Fruit fly (Drosophila melanogaster) whole organism, prepupa: ENCODE results near the gene Las.

Source experiments
- CG10669 ChIP-seq: fragments of 200-800 bp; sonication (Bioruptor generic); optimal IDR thresholded peaks from 3 replicates; lab custom pipeline; 2018; ENCODE audit warnings: missing biosample characterization, mild to moderate bottlenecking, missing genetic modification characterization, moderate library complexity
- CG11902 ChIP-seq: fragments of 200-800 bp; sonication (Bioruptor generic); optimal IDR thresholded peaks from 3 replicates; lab custom pipeline; 2016; ENCODE audit warnings: missing biosample characterization, missing genetic modification characterization
- CG15336 ChIP-seq: fragments of 200-800 bp; sonication (Bioruptor generic); IDR thresholded peaks from 2 replicates; pipeline ENCODE4 v1.3.6; 2022; ENCODE audit warnings: missing biosample characterization, missing genetic modification characterization
- CG3032 ChIP-seq: fragments of 200-800 bp; optimal IDR thresholded peaks from 2 replicates; lab custom pipeline; 2019; ENCODE audit warnings: missing biosample characterization, mild to moderate bottlenecking, missing genetic modification characterization, moderate library complexity
- CG31627 ChIP-seq: fragments of 200-800 bp; sonication (Bioruptor generic); optimal IDR thresholded peaks from 3 replicates; lab custom pipeline; 2016; ENCODE audit warnings: missing biosample characterization, missing genetic modification characterization
- CG32006 ChIP-seq: fragments of 200-800 bp; sonication (Bioruptor generic); optimal IDR thresholded peaks from 3 replicates; lab custom pipeline; 2017; ENCODE audit warnings: missing biosample characterization, mild to moderate bottlenecking, missing genetic modification characterization
- CG6163 ChIP-seq: fragments of 200-800 bp; sonication (Bioruptor generic); IDR thresholded peaks from 3 replicates; pipeline ENCODE4 v1.3.6; 2022; ENCODE audit warnings: missing biosample characterization, missing genetic modification characterization
- CG6808 ChIP-seq: fragments of 200-800 bp; sonication (Bioruptor generic); optimal IDR thresholded peaks from 3 replicates; lab custom pipeline; 2017; ENCODE audit warnings: missing biosample characterization, missing genetic modification characterization, mild to moderate bottlenecking, moderate library complexity, missing genetic modification reagents
- CG6854 ChIP-seq: fragments of 200-800 bp; sonication (Bioruptor generic); optimal IDR thresholded peaks from 2 replicates; lab custom pipeline; 2017; ENCODE audit warnings: missing biosample characterization, mild to moderate bottlenecking, missing genetic modification characterization
- CG7368 ChIP-seq: fragments of 200-800 bp; sonication (Bioruptor generic); optimal IDR thresholded peaks from 3 replicates; lab custom pipeline; 2016; ENCODE audit warnings: missing biosample characterization, missing genetic modification characterization
- CG8632 ChIP-seq: fragments of 200-800 bp; sonication (Bioruptor generic); optimal IDR thresholded peaks from 3 replicates; lab custom pipeline; 2016; ENCODE audit warnings: missing biosample characterization, missing genetic modification characterization
- CG9139 ChIP-seq: fragments of 200-800 bp; sonication (Bioruptor generic); optimal IDR thresholded peaks from 3 replicates; lab custom pipeline; 2017; ENCODE audit warnings: missing biosample characterization, mild to moderate bottlenecking, missing genetic modification characterization
- Eip75B ChIP-seq: fragments of 200-800 bp; sonication (Bioruptor generic); optimal IDR thresholded peaks from 3 replicates; lab custom pipeline; 2016; ENCODE audit warnings: missing biosample characterization, missing genetic modification characterization
- Eip78C ChIP-seq: fragments of 200-800 bp; sonication (Bioruptor generic); peaks from one replicate; lab custom pipeline; 2016; ENCODE audit warnings: missing biosample characterization, missing genetic modification characterization
- Eip93F ChIP-seq: fragments of 200-800 bp; sonication (Bioruptor generic); optimal IDR thresholded peaks from 2 replicates; lab custom pipeline; 2016; ENCODE audit warnings: missing biosample characterization, mild to moderate bottlenecking, missing genetic modification characterization
- Ets96B ChIP-seq: fragments of 200-800 bp; optimal IDR thresholded peaks from 2 replicates; lab custom pipeline; 2019; ENCODE audit warnings: missing biosample characterization, mild to moderate bottlenecking, missing genetic modification characterization, moderate library complexity
- Gug ChIP-seq: fragments of 200-800 bp; sonication (Bioruptor generic); IDR thresholded peaks from 2 replicates; pipeline ENCODE4 v1.3.6; 2022; ENCODE audit warnings: missing biosample characterization, missing genetic modification characterization
- Hr38 ChIP-seq: sonication (Bioruptor generic); optimal IDR thresholded peaks from 2 replicates; lab custom pipeline; 2016; ENCODE audit warnings: missing biosample characterization, missing genetic modification characterization
- Hr4 ChIP-seq: fragments of 200-800 bp; sonication (Bioruptor generic); optimal IDR thresholded peaks from 3 replicates; lab custom pipeline; 2016; ENCODE audit warnings: missing biosample characterization, missing genetic modification characterization
- Met ChIP-seq: fragments of 200-800 bp; sonication (Bioruptor generic); optimal IDR thresholded peaks from 3 replicates; lab custom pipeline; 2016; ENCODE audit warnings: missing biosample characterization, missing genetic modification characterization
- OdsH ChIP-seq: fragments of 200-800 bp; sonication (Bioruptor generic); optimal IDR thresholded peaks from 3 replicates; lab custom pipeline; 2016; ENCODE audit warnings: missing biosample characterization, missing genetic modification characterization
- Sox14 ChIP-seq: fragments of 200-800 bp; sonication (Bioruptor generic); optimal IDR thresholded peaks from 3 replicates; lab custom pipeline; 2016; ENCODE audit warnings: missing biosample characterization, missing genetic modification characterization
- Sox15 ChIP-seq: fragments of 200-800 bp; sonication (Bioruptor generic); optimal IDR thresholded peaks from 3 replicates; lab custom pipeline; 2016; ENCODE audit warnings: missing biosample characterization, missing genetic modification characterization
- achi ChIP-seq: fragments of 200-800 bp; sonication (Bioruptor generic); optimal IDR thresholded peaks from 3 replicates; lab custom pipeline; 2016; ENCODE audit warnings: missing biosample characterization, missing genetic modification characterization
- acj6 ChIP-seq: fragments of 200-800 bp; sonication (Bioruptor generic); optimal IDR thresholded peaks from 3 replicates; lab custom pipeline; 2016; ENCODE audit warnings: missing biosample characterization, missing genetic modification characterization
- cyc ChIP-seq: fragments of 200-800 bp; sonication (Bioruptor generic); optimal IDR thresholded peaks from 3 replicates; lab custom pipeline; 2016; ENCODE audit warnings: missing biosample characterization, missing genetic modification characterization
- dsx ChIP-seq: fragments of 200-800 bp; optimal IDR thresholded peaks from 3 replicates; lab custom pipeline; 2019; ENCODE audit warnings: missing biosample characterization, mild to moderate bottlenecking, missing genetic modification characterization, moderate library complexity; ENCODE audit not compliant: poor library complexity, severe bottlenecking
- eg ChIP-seq: fragments of 200-800 bp; sonication (Bioruptor generic); IDR thresholded peaks from 3 replicates; pipeline ENCODE4 v1.3.6; 2022; ENCODE audit warnings: missing biosample characterization, missing genetic modification characterization
- esn ChIP-seq: fragments of 200-800 bp; sonication (Bioruptor generic); optimal IDR thresholded peaks from 2 replicates; lab custom pipeline; 2016; ENCODE audit warnings: missing biosample characterization, mild to moderate bottlenecking, missing genetic modification characterization, moderate library complexity
- fd85E ChIP-seq: fragments of 200-800 bp; sonication (Bioruptor generic); optimal IDR thresholded peaks from 3 replicates; lab custom pipeline; 2016; ENCODE audit warnings: missing biosample characterization, missing genetic modification characterization
- fkh ChIP-seq: fragments of 200-800 bp; sonication (Bioruptor generic); optimal IDR thresholded peaks from 3 replicates; lab custom pipeline; 2017; ENCODE audit warnings: missing biosample characterization, mild to moderate bottlenecking, missing genetic modification characterization, moderate library complexity
- lz ChIP-seq: fragments of 200-800 bp; sonication (Bioruptor generic); optimal IDR thresholded peaks from 3 replicates; lab custom pipeline; 2016; ENCODE audit warnings: missing biosample characterization, missing genetic modification characterization
- pdm3 ChIP-seq: fragments of 200-800 bp; sonication (Bioruptor generic); optimal IDR thresholded peaks from 3 replicates; lab custom pipeline; 2016; ENCODE audit warnings: missing biosample characterization, missing genetic modification characterization
- ss ChIP-seq, 2 experiments: fragments of 200-800 bp; sonication (Bioruptor generic); optimal IDR thresholded peaks; 2 replicates in 1 of 2; 3 replicates in 1 of 2; lab custom pipeline; 2017 to 2018; ENCODE audit warnings: mild to moderate bottlenecking in 2 of 2, missing biosample characterization in 2 of 2, missing genetic modification characterization in 2 of 2, moderate library complexity in 1 of 2
- topi ChIP-seq: fragments of 200-800 bp; sonication (Bioruptor generic); optimal IDR thresholded peaks from 3 replicates; lab custom pipeline; 2016; ENCODE audit warnings: missing biosample characterization, missing genetic modification characterization

The Las gene

dm6 chr3L:20441632-20442469 lies 9.7 kb upstream of the Las start, which contains the start of gene CG5910 (continued):
- TF ChIP-seq CG32006 (GFP tag; lab: Kevin White, UChicago) (no peak), CG6808 (no peak), CG9139 (GFP tag; lab: Kevin White, UChicago) (no peak), CG6163 (peak; percentile 61; the same call in 1 of the 3 replicates), topi (no peak), Hr4 (no peak)

dm6 chr3L:20440902-20441429 lies 8.8 kb upstream of the Las start:
- TF ChIP-seq topi (no peak), CG7368 (no peak), OdsH (no peak), Sox15 (GFP tag; lab: Kevin White, UChicago) (no peak), Hr38 (no peak), cyc (GFP tag; lab: Kevin White, UChicago) (no peak), achi (GFP tag; lab: Kevin White, UChicago) (no peak), dsx (GFP tag; lab: Kevin White, UChicago) (no peak)

dm6 chr3L:20439772-20440171 lies 7.6 kb upstream of the Las start, which contains the start of gene Hpd:
TSS of gene Hpd (minus strand) at chr3L:20439872.
- no peak for TF ChIP-seq CG6854 (GFP tag; lab: Kevin White, UChicago)
- TF ChIP-seq acj6 (GFP tag; lab: Kevin White, UChicago): no peak
- TF ChIP-seq cyc (GFP tag; lab: Kevin White, UChicago): no peak
- TF ChIP-seq CG31627: no peak
- TF ChIP-seq Eip93F (GFP tag; lab: Kevin White, UChicago): no peak

dm6 chr3L:20436069-20436468 lies 3.9 kb upstream of the Las start, which contains the start of the genes mRpL15 and CtIP:
TSS of gene mRpL15 (minus strand) at chr3L:20436209.
TSS of gene CtIP (plus strand) at chr3L:20436250.
- TF ChIP-seq CG6163 (no peak), Met (no peak), fkh (no peak), esn (GFP tag; lab: Kevin White, UChicago) (peak; percentile 16), Eip93F (GFP tag; lab: Kevin White, UChicago) (peak; percentile 25), Ets96B (tag; lab: Kevin White, UChicago) (no peak)
- TF ChIP-seq, all 60 proteins: peak for 2

dm6 chr3L:20431619-20432018 lies 542 bp downstream of the Las start:
- no peak for TF ChIP-seq CG9139 (GFP tag; lab: Kevin White, UChicago)
- TF ChIP-seq Eip75B (GFP tag; lab: Kevin White, UChicago): no peak
- TF ChIP-seq topi: no peak
- TF ChIP-seq Eip93F (GFP tag; lab: Kevin White, UChicago): no peak
- no peak for TF ChIP-seq esn (GFP tag; lab: Kevin White, UChicago)
- no peak for TF ChIP-seq CG7368
- TF ChIP-seq ss (GFP tag; optimal IDR thresholded peaks at IDR 0.05; lab: Kevin White, UChicago): no peak
- no peak for TF ChIP-seq Gug (GFP tag; lab: Robert Waterston, UW)
- TF ChIP-seq fd85E: no peak
- no peak for TF ChIP-seq eg (GFP tag; lab: Robert Waterston, UW)
- TF ChIP-seq Eip78C: no peak
- no peak for TF ChIP-seq lz (GFP tag; lab: Kevin White, UChicago)
- no peak for TF ChIP-seq CG8632
- TF ChIP-seq, all 60 proteins: peak for 0

- no peak for TF ChIP-seq acj6 (GFP tag; lab: Kevin White, UChicago)
- no peak for TF ChIP-seq CG10669 (GFP tag; lab: Kevin White, UChicago)
- 0 out of 2 replicates have a peak, but pooled peaks have one; percentile 25 for TF ChIP-seq CG15336
- TF ChIP-seq Sox14: peak; percentile 87
- TF ChIP-seq Ets96B (tag; lab: Kevin White, UChicago): no peak
- TF ChIP-seq CG11902 (GFP tag; lab: Kevin White, UChicago): no peak
- peak; percentile 13 for TF ChIP-seq CG3032 (tag; lab: Kevin White, UChicago)
- no peak for TF ChIP-seq pdm3
- no peak for TF ChIP-seq CG32006 (GFP tag; lab: Kevin White, UChicago)
- no peak for TF ChIP-seq CG6854 (GFP tag; lab: Kevin White, UChicago)
Observed at dm6 chr3L:20430182-20430581, 2.0 kb downstream of the Las start, which contains the start of gene CG5262. TSS of gene CG5262 (minus strand) at chr3L:20430475.
